Worm (Caenorhabditis elegans) whole organism, late embryonic: Measurements from ENCODE around the gene srbc-76.

ENCODE experiments used
- C38D4.7 ChIP-seq: fragments of 200-800 bp; sonication (Bioruptor generic); optimal IDR thresholded peaks from 2 replicates; lab custom pipeline; 2018; ENCODE audit warnings: mild to moderate bottlenecking, missing genetic modification characterization, moderate library complexity, missing compliant biosample characterization
- F13H6.1 ChIP-seq: sonication (generic microtip); optimal IDR thresholded peaks from 2 replicates; lab custom pipeline; 2016; ENCODE audit warnings: missing genetic modification characterization, missing compliant biosample characterization
- K02D7.2 ChIP-seq: sonication (generic microtip); optimal IDR thresholded peaks from 2 replicates; lab custom pipeline; 2017; ENCODE audit warnings: mild to moderate bottlenecking, missing genetic modification characterization, missing compliant biosample characterization
- Y22D7AL.16 ChIP-seq: sonication (generic microtip); optimal IDR thresholded peaks from 2 replicates; lab custom pipeline; 2016; ENCODE audit warnings: missing genetic modification characterization, missing compliant biosample characterization
- ahr-1 ChIP-seq: sonication (generic microtip); optimal IDR thresholded peaks from 2 replicates; lab custom pipeline; 2016; ENCODE audit warnings: missing genetic modification characterization, missing compliant biosample characterization
- ceh-18 ChIP-seq: sonication (generic microtip); optimal IDR thresholded peaks from 2 replicates; lab custom pipeline; 2016; ENCODE audit warnings: missing genetic modification characterization, missing compliant biosample characterization
- ceh-19 ChIP-seq: fragments of 200-800 bp; sonication (Bioruptor generic); optimal IDR thresholded peaks from 2 replicates; lab custom pipeline; 2018; ENCODE audit warnings: mild to moderate bottlenecking, missing genetic modification characterization, missing compliant biosample characterization
- ceh-2 ChIP-seq: sonication (generic microtip); optimal IDR thresholded peaks from 2 replicates; lab custom pipeline; 2016; ENCODE audit warnings: missing genotype, missing genetic modification characterization, missing compliant biosample characterization
- ceh-30 ChIP-seq: fragments of 150-350 bp; optimal IDR thresholded peaks from 2 replicates; lab custom pipeline; 2014; ENCODE audit warnings: missing biosample characterization, missing genetic modification characterization
- ceh-34 ChIP-seq: sonication (generic microtip); optimal IDR thresholded peaks from 2 replicates; lab custom pipeline; 2016; ENCODE audit warnings: mild to moderate bottlenecking, missing genetic modification characterization, missing compliant biosample characterization
- ceh-45 ChIP-seq: fragments of 200-800 bp; sonication (Bioruptor generic); IDR thresholded peaks from 2 replicates; pipeline ENCODE4 v1.3.6; 2022; ENCODE audit warnings: missing genetic modification reagents, missing genetic modification characterization, missing compliant biosample characterization
- che-1 ChIP-seq: sonication (generic microtip); optimal IDR thresholded peaks from 2 replicates; lab custom pipeline; 2016; ENCODE audit warnings: mild to moderate bottlenecking, missing genetic modification characterization, missing compliant biosample characterization
- ets-4 ChIP-seq: sonication (generic microtip); optimal IDR thresholded peaks from 2 replicates; lab custom pipeline; 2016; ENCODE audit warnings: missing genetic modification characterization, missing compliant biosample characterization
- eyg-1 ChIP-seq: sonication (generic microtip); optimal IDR thresholded peaks from 2 replicates; lab custom pipeline; 2016; ENCODE audit warnings: missing genotype, missing genetic modification characterization, missing compliant biosample characterization
- fax-1 ChIP-seq: sonication (generic microtip); optimal IDR thresholded peaks from 2 replicates; lab custom pipeline; 2016; ENCODE audit warnings: missing genotype, missing genetic modification characterization, missing compliant biosample characterization
- fkh-10 ChIP-seq: fragments of 150-350 bp; optimal IDR thresholded peaks from 2 replicates; lab custom pipeline; 2014; ENCODE audit warnings: missing biosample characterization, missing genetic modification reagents, missing genetic modification characterization
- fkh-6 ChIP-seq: sonication (generic microtip); optimal IDR thresholded peaks from 2 replicates; lab custom pipeline; 2016; ENCODE audit warnings: missing genetic modification characterization, missing compliant biosample characterization
- hlh-13 ChIP-seq: fragments of 200-800 bp; sonication (Bioruptor generic); optimal IDR thresholded peaks from 2 replicates; lab custom pipeline; 2018; ENCODE audit warnings: mild to moderate bottlenecking, missing genetic modification characterization, missing compliant biosample characterization
- hlh-15 ChIP-seq: sonication (generic microtip); optimal IDR thresholded peaks from 2 replicates; lab custom pipeline; 2016; ENCODE audit warnings: missing genetic modification characterization, missing compliant biosample characterization
- hlh-30 ChIP-seq: sonication (generic microtip); optimal IDR thresholded peaks from 2 replicates; lab custom pipeline; 2017; ENCODE audit warnings: antibody characterized with exemption, missing genetic modification characterization, missing compliant biosample characterization; ENCODE audit not compliant: insufficient read depth
- hlh-8 ChIP-seq: sonication (generic microtip); optimal IDR thresholded peaks from 2 replicates; lab custom pipeline; 2016; ENCODE audit warnings: missing genotype, missing genetic modification characterization, missing compliant biosample characterization
- nfya-1 ChIP-seq: sonication (generic microtip); optimal IDR thresholded peaks from 2 replicates; lab custom pipeline; 2017; ENCODE audit warnings: missing genetic modification characterization, mild to moderate bottlenecking, missing compliant biosample characterization, antibody characterized with exemption, moderate library complexity
- nhr-11 ChIP-seq: fragments of 150-350 bp; optimal IDR thresholded peaks from 2 replicates; lab custom pipeline; 2014; ENCODE audit warnings: missing biosample characterization, missing genetic modification characterization
- pha-2 ChIP-seq: sonication (generic microtip); optimal IDR thresholded peaks from 2 replicates; lab custom pipeline; 2017; ENCODE audit warnings: mild to moderate bottlenecking, missing genetic modification characterization, missing compliant biosample characterization
- pqm-1 ChIP-seq: sonication (generic microtip); optimal IDR thresholded peaks from 2 replicates; lab custom pipeline; 2016; ENCODE audit warnings: missing genetic modification characterization, missing compliant biosample characterization
- pros-1 ChIP-seq: fragments of 150-350 bp; optimal IDR thresholded peaks from 2 replicates; lab custom pipeline; 2014; ENCODE audit warnings: missing biosample characterization, missing genetic modification reagents, missing genetic modification characterization
- ref-2 ChIP-seq: sonication (generic microtip); optimal IDR thresholded peaks from 2 replicates; lab custom pipeline; 2016; ENCODE audit warnings: missing genetic modification characterization, missing compliant biosample characterization
- rnt-1 ChIP-seq: sonication (generic microtip); optimal IDR thresholded peaks from 2 replicates; lab custom pipeline; 2016; ENCODE audit warnings: missing genetic modification characterization, missing compliant biosample characterization
- sdc-2 ChIP-seq: sonication (generic microtip); optimal IDR thresholded peaks from 2 replicates; lab custom pipeline; 2016; ENCODE audit warnings: missing genotype, missing genetic modification characterization, missing compliant biosample characterization
- syd-9 ChIP-seq: sonication (generic microtip); optimal IDR thresholded peaks from 2 replicates; lab custom pipeline; 2016; ENCODE audit warnings: mild to moderate bottlenecking, missing genetic modification characterization, moderate library complexity, missing compliant biosample characterization
- tbx-2 ChIP-seq: sonication (generic microtip); optimal IDR thresholded peaks from 2 replicates; lab custom pipeline; 2016; ENCODE audit warnings: missing genetic modification characterization, missing compliant biosample characterization
- tbx-7 ChIP-seq: sonication (generic microtip); optimal IDR thresholded peaks from 2 replicates; lab custom pipeline; 2016; ENCODE audit warnings: missing genotype, missing genetic modification characterization, missing compliant biosample characterization
- unc-3 ChIP-seq, 2 experiments: fragments of 200-800 bp in 1 of 2; sonication (Bioruptor generic) in 1 of 2; sonication (generic microtip) in 1 of 2; conservative IDR thresholded peaks in 1 of 2; optimal IDR thresholded peaks in 1 of 2; 2 replicates each; pipeline versions ENCODE4 v1.3.6 to Lab custom; 2016 to 2022; ENCODE audit warnings: missing compliant biosample characterization in 2 of 2, missing genetic modification characterization in 2 of 2, missing genetic modification reagents in 1 of 2
- unc-55 ChIP-seq: sonication (generic microtip); optimal IDR thresholded peaks from 2 replicates; lab custom pipeline; 2017; ENCODE audit warnings: missing biosample characterization, missing genetic modification reagents, missing genetic modification characterization
- unc-86 ChIP-seq: sonication (generic microtip); optimal IDR thresholded peaks from 2 replicates; lab custom pipeline; 2016; ENCODE audit warnings: missing genetic modification characterization, missing compliant biosample characterization
- ztf-16 ChIP-seq: sonication (generic microtip); optimal IDR thresholded peaks from 2 replicates; lab custom pipeline; 2017; ENCODE audit warnings: missing genetic modification characterization, missing compliant biosample characterization

The srbc-76 gene

DNA sequence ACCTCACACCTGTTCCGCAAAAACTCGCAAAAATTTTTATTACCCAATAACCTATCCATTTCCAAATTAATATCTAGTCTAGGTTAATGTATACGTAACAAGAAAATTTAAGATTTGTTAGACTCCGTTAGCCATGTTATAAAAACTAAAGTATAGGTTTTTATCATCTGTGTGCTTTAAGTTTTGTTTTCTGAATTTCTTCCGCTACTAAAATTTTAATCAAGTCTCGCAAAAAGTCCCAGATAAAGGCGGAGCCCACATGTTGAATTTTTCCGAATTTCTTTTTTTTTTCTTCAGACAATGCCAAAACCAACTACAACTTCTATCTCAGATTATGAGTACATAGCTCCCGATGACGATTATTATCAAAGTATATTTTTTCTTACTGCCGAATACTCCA lies 20.0 kb upstream of the srbc-76 start, which contains the start of gene srw-13:
Gene srw-13 (plus strand): TSS at position 301 of the 400 bp plus-strand sequence.
- TF ChIP-seq ceh-19 (no peak), nfya-1 (tag; lab: Kevin White, UChicago) (no peak), unc-3 (GFP tag; conservative IDR thresholded peaks at IDR 0.05; lab: Robert Waterston, UW) (no peak), unc-3 (tag; optimal IDR thresholded peaks at IDR 0.05; lab: Kevin White, UChicago) (no peak), hlh-13 (GFP tag; lab: Kevin White, UChicago) (no peak), syd-9 (no peak), che-1 (tag; lab: Kevin White, UChicago) (no peak), ceh-45 (GFP tag; lab: Robert Waterston, UW) (no peak), tbx-7 (no peak), sdc-2 (tag; lab: Kevin White, UChicago) (no peak)

DNA sequence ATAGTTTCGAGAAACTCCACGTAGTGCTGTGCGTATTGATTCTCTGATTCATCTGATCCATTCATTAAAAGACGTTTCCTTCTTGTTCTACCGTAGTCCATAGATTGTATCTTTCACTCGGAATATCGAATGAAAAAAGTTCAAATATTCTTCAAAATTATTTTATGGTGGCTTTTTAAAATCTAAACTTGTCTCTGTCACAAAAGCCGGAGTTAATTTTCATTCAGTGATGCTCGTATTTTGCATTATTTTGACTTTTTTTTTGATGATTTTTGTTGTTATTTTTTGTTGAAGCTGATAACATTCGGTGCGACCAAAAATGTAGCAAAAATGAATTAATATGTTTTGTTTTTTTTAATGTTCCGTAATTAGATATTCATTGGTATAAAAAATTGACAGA lies 16.5 kb upstream of the srbc-76 start, which contains the start of gene nhr-164:
Gene nhr-164 (minus strand): TSS at position 101 of the 400 bp plus-strand sequence.
- TF ChIP-seq hlh-8 (tag; lab: Kevin White, UChicago) (no peak), C38D4.7 (GFP tag; lab: Kevin White, UChicago) (no peak), fkh-6 (no peak), tbx-7 (no peak), hlh-15 (tag; lab: Kevin White, UChicago) (no peak), ceh-30 (tag; lab: Kevin White, UChicago) (no peak), fkh-10 (GFP tag; lab: Kevin White, UChicago) (no peak), ceh-45 (GFP tag; lab: Robert Waterston, UW) (no peak), ceh-18 (tag; lab: Kevin White, UChicago) (no peak), ref-2 (tag; lab: Kevin White, UChicago) (no peak), rnt-1 (tag; lab: Kevin White, UChicago) (no peak), K02D7.2 (tag; lab: Kevin White, UChicago) (no peak), F13H6.1 (tag; lab: Kevin White, UChicago) (no peak), Y22D7AL.16 (tag; lab: Kevin White, UChicago) (no peak), nhr-11 (tag; lab: Kevin White, UChicago) (no peak), ets-4 (tag; lab: Kevin White, UChicago) (no peak), fax-1 (tag; lab: Kevin White, UChicago) (no peak), unc-55 (no peak), tbx-2 (tag; lab: Kevin White, UChicago) (no peak), eyg-1 (tag; lab: Kevin White, UChicago) (no peak)
- TF ChIP-seq, all 69 proteins: peak for 0

DNA sequence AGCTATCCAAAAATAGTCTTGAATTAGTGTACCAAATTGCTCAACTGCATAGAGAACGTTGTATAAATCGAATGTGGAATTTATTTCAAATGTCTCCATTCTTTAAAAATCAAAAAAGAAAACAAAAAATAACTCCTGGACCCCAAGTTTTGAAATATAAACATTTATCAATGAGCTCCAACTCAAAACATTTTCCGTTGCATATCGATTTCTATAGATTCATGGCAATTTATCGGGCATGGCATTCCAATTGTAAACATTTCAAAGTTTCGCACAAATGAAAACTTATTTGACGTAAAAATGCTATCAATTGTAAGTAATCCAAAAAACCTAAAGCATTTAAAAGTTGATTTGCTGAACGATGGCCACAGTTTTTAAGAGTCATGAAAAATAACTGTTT lies 13.6 kb upstream of the srbc-76 start, which contains the start of gene srw-12:
Gene srw-12 (minus strand): TSS at position 101 of the 400 bp plus-strand sequence.
- no peak for TF ChIP-seq ceh-2 (tag; lab: Kevin White, UChicago)
- TF ChIP-seq ceh-34 (tag; lab: Kevin White, UChicago), result no peak
- TF ChIP-seq unc-86 (tag; lab: Kevin White, UChicago), result no peak
- TF ChIP-seq ztf-16 (tag; lab: Kevin White, UChicago), result no peak
- no peak for TF ChIP-seq ahr-1
- TF ChIP-seq fax-1 (tag; lab: Kevin White, UChicago), result no peak
- TF ChIP-seq Y22D7AL.16 (tag; lab: Kevin White, UChicago), result no peak
- TF ChIP-seq K02D7.2 (tag; lab: Kevin White, UChicago), result no peak
- TF ChIP-seq hlh-30 (tag; lab: Kevin White, UChicago), result no peak
- no peak for TF ChIP-seq hlh-13 (GFP tag; lab: Kevin White, UChicago)
- TF ChIP-seq pha-2 (tag; lab: Kevin White, UChicago), result no peak

DNA sequence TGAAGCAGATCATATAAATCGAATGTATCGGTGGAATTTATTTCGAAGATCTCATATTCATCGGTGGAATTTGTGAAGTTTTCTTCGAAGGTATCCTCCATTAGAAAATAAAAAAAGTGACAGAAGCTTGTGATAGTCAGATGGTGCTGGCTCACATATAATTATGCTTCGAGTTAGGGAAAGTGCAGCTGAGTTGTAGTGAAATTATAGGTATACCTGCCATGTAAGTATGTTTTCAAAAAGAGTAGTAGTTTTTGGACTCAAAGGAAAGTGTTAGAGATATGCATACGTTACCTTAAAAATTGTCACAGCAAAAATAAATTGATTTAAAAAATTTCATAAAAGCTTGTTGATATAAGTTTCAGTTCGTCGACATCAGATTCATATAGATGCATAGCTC lies 12.0 kb upstream of the srbc-76 start, which contains the start of gene srw-11:
Gene srw-11 (minus strand): TSS at position 101 of the 400 bp plus-strand sequence.
- TF ChIP-seq pros-1 (tag; lab: Kevin White, UChicago) (no peak), pqm-1 (no peak), sdc-2 (tag; lab: Kevin White, UChicago) (no peak)
